Fruit fly (Drosophila melanogaster): Measurements from ENCODE around the gene pb.

Gene pb

DNA sequence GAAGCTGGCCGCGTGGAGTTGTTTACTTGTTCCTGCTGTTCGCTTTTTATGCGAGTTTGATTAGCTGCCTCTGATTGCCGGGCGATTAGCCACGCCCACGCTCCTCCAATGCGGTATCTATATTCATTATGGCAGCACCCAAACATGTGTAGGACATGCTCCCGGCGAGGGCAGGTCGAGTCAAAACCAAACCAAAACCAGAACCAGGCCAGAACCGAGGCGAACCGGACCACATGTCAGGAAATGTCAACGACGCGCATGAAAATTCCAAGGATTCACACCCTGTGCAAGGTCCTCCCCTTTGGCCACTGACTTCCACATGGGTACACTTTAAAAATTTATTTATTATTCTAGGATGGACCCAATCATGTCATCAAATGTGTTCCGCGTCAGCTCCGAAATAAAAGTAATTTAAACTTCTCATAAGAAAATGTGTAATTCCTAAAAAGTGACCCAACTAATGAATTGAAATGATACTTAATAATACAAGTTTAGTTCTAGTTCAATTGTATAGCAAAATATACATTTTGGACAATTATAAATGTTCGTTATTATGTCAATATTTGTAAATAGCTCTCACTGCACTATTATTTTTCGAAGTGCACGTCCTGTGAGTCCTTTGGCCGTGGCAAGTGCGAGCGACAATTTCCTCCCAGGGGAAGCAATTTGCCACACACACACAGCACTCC, 9.7 kb upstream of the pb start:
- TF ChIP-seq noc (tag; optimal IDR thresholded peaks at IDR 0.05): no peak

DNA sequence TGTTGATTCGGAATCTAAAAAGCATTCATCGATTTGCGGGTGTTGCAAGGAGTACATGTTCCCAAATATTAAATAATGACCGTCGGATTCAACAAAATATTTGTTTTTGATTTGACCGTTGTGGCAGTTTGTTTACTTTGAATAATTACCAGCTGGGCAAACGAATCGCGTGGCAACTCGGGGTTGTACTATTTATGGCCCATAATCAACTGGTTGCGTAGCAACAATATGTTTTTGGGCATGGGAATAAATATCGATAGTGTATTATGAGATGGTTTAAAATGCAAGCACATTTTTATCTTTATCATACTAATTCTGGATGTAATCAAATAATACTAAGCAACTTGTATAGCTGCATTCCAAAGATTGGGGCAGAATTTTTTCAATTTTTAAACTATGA, 6.0 kb upstream of the pb start, which contains the start of gene CG34297:
CG34297 (minus strand) TSS at position 101 of the 400 bp plus-strand sequence.
- TF ChIP-seq noc (tag; optimal IDR thresholded peaks at IDR 0.05): no peak

DNA sequence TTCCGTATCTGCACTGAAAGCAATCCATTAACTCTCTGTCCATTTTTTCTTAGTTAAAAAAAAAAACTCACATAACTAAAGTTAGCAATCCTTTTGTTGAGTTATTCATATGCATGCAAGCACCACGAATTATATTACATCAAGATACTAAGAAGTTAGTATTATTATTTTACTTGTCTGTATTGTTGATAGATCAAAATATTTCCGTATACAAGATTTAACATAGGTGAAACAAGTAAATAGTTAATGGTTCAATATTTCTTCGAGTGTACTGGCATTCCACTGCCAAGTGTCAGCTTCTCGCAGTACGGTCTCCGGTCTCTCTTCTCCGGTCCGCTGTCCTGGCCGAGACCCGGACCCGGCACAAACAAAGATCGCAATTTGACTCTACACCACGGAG, 4.3 kb upstream of the pb start:
- no peak for TF ChIP-seq noc (tag; optimal IDR thresholded peaks at IDR 0.05)

- no peak for TF ChIP-seq noc (tag; optimal IDR thresholded peaks at IDR 0.05)
Observed at dm6 chr3R:6744036-6744435, 2.2 kb upstream of the pb start, which contains the start of gene zen2. TSS of gene zen2 (minus strand) at chr3R:6744136.

DNA sequence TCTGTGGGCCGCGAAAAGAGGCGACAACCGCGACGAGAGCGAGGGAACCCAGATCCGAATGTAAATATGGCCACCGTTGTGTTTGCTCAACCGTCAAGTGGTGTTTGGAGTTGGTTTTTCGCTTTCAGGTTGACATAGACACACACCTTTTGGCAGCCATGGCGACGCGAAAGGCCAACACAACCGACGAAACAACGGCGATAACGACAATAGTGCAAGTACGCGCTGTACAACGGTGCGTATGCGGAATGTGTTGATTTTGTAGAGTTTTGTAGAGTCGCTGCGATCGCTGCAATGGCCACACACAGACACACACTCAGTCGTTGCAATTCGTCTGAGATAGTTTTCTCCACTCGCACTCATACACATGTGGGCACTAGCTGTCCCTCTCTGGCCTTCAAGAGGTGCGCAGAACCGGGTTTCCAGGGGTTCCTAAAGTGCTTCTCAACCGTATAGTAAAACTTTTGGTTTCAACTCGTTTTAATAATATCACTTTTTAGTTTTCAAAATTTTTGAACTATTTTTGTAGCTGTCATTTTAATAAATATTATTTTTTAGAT, 383 bp downstream of the pb start:
- TF ChIP-seq noc (tag; optimal IDR thresholded peaks at IDR 0.05): no peak

DNA sequence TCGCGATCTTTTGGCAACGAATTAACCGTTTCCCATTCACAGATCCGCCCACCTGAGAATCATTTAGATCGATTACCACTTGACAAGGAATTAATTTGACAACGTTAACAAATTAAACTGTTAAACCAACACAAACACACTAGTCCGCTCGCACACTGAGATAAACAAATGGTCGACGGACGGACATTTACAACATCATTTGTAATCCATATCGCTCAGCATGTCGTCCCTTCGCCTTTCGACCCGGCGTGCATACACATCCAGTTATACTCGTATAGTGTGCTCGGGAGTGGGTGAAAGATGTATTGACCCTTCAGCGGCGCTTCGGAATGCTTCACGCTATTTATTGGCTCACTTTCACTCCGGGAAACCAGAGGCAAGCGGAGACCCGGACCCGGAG, 6.1 kb downstream of the pb start:
- TF ChIP-seq noc (tag; optimal IDR thresholded peaks at IDR 0.05): no peak

- no peak for TF ChIP-seq noc (tag; optimal IDR thresholded peaks at IDR 0.05)
Observed at dm6 chr3R:6726119-6726518, 15.7 kb downstream of the pb start.

dm6 chr3R:6723537-6724171, 18.2 kb downstream of the pb start:
- TF ChIP-seq noc (tag; optimal IDR thresholded peaks at IDR 0.05): no peak

DNA sequence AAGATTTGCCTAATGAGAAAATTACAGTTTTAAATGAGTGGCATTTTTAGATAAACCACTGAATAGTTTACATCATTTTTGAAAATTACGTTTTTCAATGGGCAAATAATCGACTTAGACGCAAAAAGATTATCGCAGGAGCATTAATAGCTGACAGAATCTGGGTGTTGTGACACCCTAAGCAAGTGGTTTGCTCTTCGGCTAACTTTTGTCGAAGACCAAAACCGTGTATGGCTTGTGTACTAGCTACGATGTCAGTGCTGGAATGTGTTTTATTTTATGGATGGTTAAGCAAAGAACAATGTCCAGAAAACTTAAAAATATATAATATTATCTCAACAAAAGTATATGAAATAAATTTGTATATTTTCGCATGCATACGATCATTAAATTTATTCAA, 33.0 kb downstream of the pb start:
- no peak for TF ChIP-seq noc (tag; optimal IDR thresholded peaks at IDR 0.05)

- no peak for TF ChIP-seq noc (tag; optimal IDR thresholded peaks at IDR 0.05)
Observed at dm6 chr3R:6706327-6706726, 35.5 kb downstream of the pb start.

DNA sequence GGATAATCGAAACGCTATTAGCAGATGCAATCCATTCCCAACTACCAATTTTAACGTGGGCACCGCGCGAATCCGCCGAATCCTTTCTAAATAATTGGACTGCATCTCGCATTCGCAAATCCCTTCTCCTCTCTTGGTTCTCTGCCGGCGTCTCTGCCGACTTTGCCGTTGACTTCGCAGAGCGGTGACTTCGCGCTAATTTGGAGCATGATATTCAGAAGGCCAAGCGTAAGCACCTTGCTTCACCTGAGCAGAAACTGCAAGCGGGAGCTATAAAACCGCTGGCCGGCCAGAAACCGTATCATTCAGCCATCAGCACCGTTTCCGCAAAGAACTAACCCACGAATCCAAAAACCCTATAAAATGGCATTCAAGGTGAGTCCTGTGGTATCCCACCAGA, 38.1 kb downstream of the pb start, which contains the start of gene Ccp84Aa:
Ccp84Aa (plus strand) TSS at position 301 of the 400 bp plus-strand sequence.
- TF ChIP-seq noc (tag; optimal IDR thresholded peaks at IDR 0.05): no peak

DNA sequence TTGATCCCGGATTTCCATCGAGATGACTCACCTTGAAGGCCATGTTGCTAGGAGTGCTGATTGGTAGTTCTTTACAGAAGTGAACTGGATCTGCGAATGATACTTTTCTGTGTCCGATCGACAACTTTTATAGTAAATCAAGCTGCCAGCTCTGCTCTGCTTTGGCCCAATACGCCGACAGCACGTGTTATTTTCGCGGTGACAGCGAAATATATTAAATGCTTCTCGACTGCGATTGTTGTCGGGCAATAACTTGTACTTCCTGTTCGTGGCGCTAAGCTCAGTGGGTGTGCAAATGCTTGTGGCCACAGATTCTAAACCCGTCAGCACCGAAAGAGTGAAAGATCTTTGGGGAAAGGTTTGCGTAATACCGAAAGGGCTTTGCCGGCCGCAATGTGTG, 39.1 kb downstream of the pb start, which contains the start of gene Ccp84Ab:
Ccp84Ab (minus strand) TSS at position 101 of the 400 bp plus-strand sequence.
- TF ChIP-seq noc (tag; optimal IDR thresholded peaks at IDR 0.05): no peak

dm6 chr3R:6696221-6696749, 45.6 kb downstream of the pb start, which contains the start of gene Ccp84Ac:
TSS of gene Ccp84Ac (minus strand) at chr3R:6696271.
- no peak for TF ChIP-seq noc (tag; optimal IDR thresholded peaks at IDR 0.05)

DNA sequence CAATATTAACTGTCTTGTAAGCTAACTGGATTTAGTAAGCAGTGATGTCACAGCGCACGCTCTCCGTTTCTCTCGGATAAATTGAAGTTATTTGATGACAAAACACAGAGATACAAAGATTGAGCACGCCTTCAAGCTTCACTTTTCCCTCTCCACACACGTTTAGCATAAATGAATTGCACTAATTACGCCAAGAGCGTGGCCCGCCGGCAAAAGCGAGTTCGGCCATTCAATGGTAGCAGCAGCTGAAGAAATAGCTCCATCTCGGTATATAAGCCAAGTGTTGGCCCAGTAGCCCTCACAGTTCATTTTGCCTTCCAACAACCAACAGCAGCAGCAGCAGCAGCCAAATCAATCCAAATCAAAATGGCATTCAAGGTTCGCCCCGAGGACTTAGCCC, 49.4 kb downstream of the pb start, which contains the start of gene Ccp84Ad:
Ccp84Ad (plus strand) TSS at position 301 of the 400 bp plus-strand sequence.
- TF ChIP-seq noc (tag; optimal IDR thresholded peaks at IDR 0.05): no peak

- no peak for TF ChIP-seq noc (tag; optimal IDR thresholded peaks at IDR 0.05)
Observed at dm6 chr3R:6691658-6692057, 50.2 kb downstream of the pb start, which contains the start of gene Ccp84Ae. TSS of gene Ccp84Ae (minus strand) at chr3R:6691758.

DNA sequence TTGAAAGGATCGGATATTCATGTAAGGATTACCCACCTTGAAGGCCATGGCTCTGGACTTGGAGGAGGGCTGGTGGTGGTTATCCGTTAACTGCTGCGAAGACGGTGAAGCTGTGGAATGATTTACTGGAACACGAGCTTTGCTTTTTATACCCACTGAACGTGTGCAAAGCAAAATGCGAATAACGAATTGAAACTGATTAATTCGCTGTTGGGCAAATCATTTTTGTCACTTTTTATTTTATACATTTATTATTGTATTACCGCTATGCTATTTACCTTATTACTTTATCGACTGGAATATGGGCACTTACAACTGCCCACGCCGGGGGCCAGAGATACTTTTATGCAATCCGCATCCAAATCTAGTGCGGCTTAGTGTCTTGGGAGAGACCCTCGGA, 51.7 kb downstream of the pb start, which contains the start of gene Ccp84Af:
Ccp84Af (minus strand) TSS at position 101 of the 400 bp plus-strand sequence.
- no peak for TF ChIP-seq noc (tag; optimal IDR thresholded peaks at IDR 0.05)
